Worm (Caenorhabditis elegans): ENCODE data around the gene C07A12.2.
A peak's percentile ranks its signal among the peaks of the same experiment; 100 is the strongest.

The C07A12.2 gene

ce11 chrX:4507122-4507681 lies 37.4 kb upstream of the C07A12.2 start:
- no peak for TF ChIP-seq ceh-36 (tag; optimal IDR thresholded peaks at IDR 0.05)
- TF ChIP-seq F13C5.2 (tag; optimal IDR thresholded peaks at IDR 0.05), result no peak

DNA sequence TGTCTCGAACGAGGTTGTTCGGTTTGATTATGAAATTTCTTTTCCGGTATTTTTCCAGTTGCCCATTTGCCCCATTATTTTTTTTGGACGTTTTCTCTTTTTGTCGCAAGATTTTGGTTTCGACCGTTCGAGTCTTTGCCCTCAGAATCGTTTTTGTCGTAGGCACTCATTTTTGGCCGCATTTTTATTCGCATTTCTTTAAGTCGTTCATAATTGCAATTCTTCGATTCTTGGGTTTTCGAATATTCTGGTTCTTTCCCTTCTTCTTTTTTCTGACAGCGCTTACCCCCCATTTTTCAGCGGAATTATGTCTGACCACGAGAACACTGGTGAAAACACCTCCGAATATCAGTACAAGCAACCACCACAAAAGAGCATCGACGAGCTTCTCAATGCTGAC lies 36.4 kb upstream of the C07A12.2 start, which contains the start of gene rhi-1:
rhi-1 (plus strand) TSS at position 301 of the 400 bp plus-strand sequence.
- TF ChIP-seq flt-1 (GFP tag; IDR thresholded peaks at IDR 0.05) (no peak), ets-7 (tag; optimal IDR thresholded peaks at IDR 0.05) (no peak), ceh-13 (GFP tag; optimal IDR thresholded peaks at IDR 0.05) (no peak), F13C5.2 (tag; optimal IDR thresholded peaks at IDR 0.05) (no peak), ama-1 (optimal IDR thresholded peaks at IDR 0.05) (no peak), hmg-4 (GFP tag; optimal IDR thresholded peaks at IDR 0.05) (no peak), tbx-11 (GFP tag; IDR thresholded peaks at IDR 0.05) (no peak), aly-1 (tag; optimal IDR thresholded peaks at IDR 0.05) (no peak), hnd-1 (tag; optimal IDR thresholded peaks at IDR 0.05) (no peak), scrt-1 (GFP tag; IDR thresholded peaks at IDR 0.05) (no peak), pes-1 (GFP tag; IDR thresholded peaks at IDR 0.05) (no peak), hmbx-1 (tag; optimal IDR thresholded peaks at IDR 0.05) (no peak), sea-1 (GFP tag; conservative IDR thresholded peaks at IDR 0.05) (no peak), ceh-36 (tag; optimal IDR thresholded peaks at IDR 0.05) (no peak), B0310.2 (tag; optimal IDR thresholded peaks at IDR 0.05) (no peak), tra-4 (tag; optimal IDR thresholded peaks at IDR 0.05) (no peak), tbx-37 (GFP tag; conservative IDR thresholded peaks at IDR 0.05) (no peak)

ce11 chrX:4513657-4514143 lies 30.9 kb upstream of the C07A12.2 start, which contains the start of gene spr-3:
Gene spr-3, plus strand, starts transcription at chrX:4514093.
- no peak for TF ChIP-seq aly-1 (tag; optimal IDR thresholded peaks at IDR 0.05)
- TF ChIP-seq ceh-36 (tag; optimal IDR thresholded peaks at IDR 0.05), result no peak
- no peak for TF ChIP-seq B0310.2 (tag; optimal IDR thresholded peaks at IDR 0.05)
- TF ChIP-seq ceh-13 (GFP tag; optimal IDR thresholded peaks at IDR 0.05), result no peak
- TF ChIP-seq tra-4 (tag; optimal IDR thresholded peaks at IDR 0.05), result no peak
- 0 out of 2 replicates have a peak, but pooled peaks have one; percentile 10 for TF ChIP-seq pes-1 (GFP tag; IDR thresholded peaks at IDR 0.05)
- peak; percentile 66 for TF ChIP-seq hmg-4 (GFP tag; optimal IDR thresholded peaks at IDR 0.05)
- TF ChIP-seq tbx-11 (GFP tag; IDR thresholded peaks at IDR 0.05), result no peak
- TF ChIP-seq ama-1 (optimal IDR thresholded peaks at IDR 0.05), result no peak
- no peak for TF ChIP-seq scrt-1 (GFP tag; IDR thresholded peaks at IDR 0.05)
- TF ChIP-seq hmbx-1 (tag; optimal IDR thresholded peaks at IDR 0.05), result no peak
- no peak for TF ChIP-seq flt-1 (GFP tag; IDR thresholded peaks at IDR 0.05)
- no peak for TF ChIP-seq tbx-37 (GFP tag; conservative IDR thresholded peaks at IDR 0.05)
- no peak for TF ChIP-seq ets-7 (tag; optimal IDR thresholded peaks at IDR 0.05)
- TF ChIP-seq hnd-1 (tag; optimal IDR thresholded peaks at IDR 0.05), result no peak
- no peak for TF ChIP-seq F13C5.2 (tag; optimal IDR thresholded peaks at IDR 0.05)
- 0 out of 2 replicates have a peak, but pooled peaks have one; percentile 47 for TF ChIP-seq sea-1 (GFP tag; conservative IDR thresholded peaks at IDR 0.05)

- TF ChIP-seq ceh-36 (tag; optimal IDR thresholded peaks at IDR 0.05) (no peak), hmbx-1 (tag; optimal IDR thresholded peaks at IDR 0.05) (no peak), tra-4 (tag; optimal IDR thresholded peaks at IDR 0.05) (no peak), scrt-1 (GFP tag; IDR thresholded peaks at IDR 0.05) (no peak), pes-1 (GFP tag; IDR thresholded peaks at IDR 0.05) (no peak), hnd-1 (tag; optimal IDR thresholded peaks at IDR 0.05) (no peak), ets-7 (tag; optimal IDR thresholded peaks at IDR 0.05) (no peak), ceh-13 (GFP tag; optimal IDR thresholded peaks at IDR 0.05) (no peak), flt-1 (GFP tag; IDR thresholded peaks at IDR 0.05) (no peak), tbx-37 (GFP tag; conservative IDR thresholded peaks at IDR 0.05) (no peak), hmg-4 (GFP tag; optimal IDR thresholded peaks at IDR 0.05) (no peak), sea-1 (GFP tag; conservative IDR thresholded peaks at IDR 0.05) (no peak), B0310.2 (tag; optimal IDR thresholded peaks at IDR 0.05) (no peak), aly-1 (tag; optimal IDR thresholded peaks at IDR 0.05) (no peak), F13C5.2 (tag; optimal IDR thresholded peaks at IDR 0.05) (no peak)
Observed at ce11 chrX:4516758-4517157, 27.9 kb upstream of the C07A12.2 start.

ce11 chrX:4519968-4520367 lies 24.7 kb upstream of the C07A12.2 start:
- TF ChIP-seq tbx-11 (GFP tag; IDR thresholded peaks at IDR 0.05), result no peak
- TF ChIP-seq hmg-4 (GFP tag; optimal IDR thresholded peaks at IDR 0.05), result no peak
- no peak for TF ChIP-seq ets-7 (tag; optimal IDR thresholded peaks at IDR 0.05)
- TF ChIP-seq pes-1 (GFP tag; IDR thresholded peaks at IDR 0.05), result no peak
- no peak for TF ChIP-seq tra-4 (tag; optimal IDR thresholded peaks at IDR 0.05)
- TF ChIP-seq sea-1 (GFP tag; conservative IDR thresholded peaks at IDR 0.05), result no peak
- no peak for TF ChIP-seq ceh-36 (tag; optimal IDR thresholded peaks at IDR 0.05)
- no peak for TF ChIP-seq hnd-1 (tag; optimal IDR thresholded peaks at IDR 0.05)
- no peak for TF ChIP-seq tbx-37 (GFP tag; conservative IDR thresholded peaks at IDR 0.05)
- TF ChIP-seq F13C5.2 (tag; optimal IDR thresholded peaks at IDR 0.05), result no peak
- TF ChIP-seq B0310.2 (tag; optimal IDR thresholded peaks at IDR 0.05), result no peak

- TF ChIP-seq ets-7 (tag; optimal IDR thresholded peaks at IDR 0.05), result no peak
- no peak for TF ChIP-seq scrt-1 (GFP tag; IDR thresholded peaks at IDR 0.05)
- no peak for TF ChIP-seq aly-1 (tag; optimal IDR thresholded peaks at IDR 0.05)
- no peak for TF ChIP-seq hnd-1 (tag; optimal IDR thresholded peaks at IDR 0.05)
- TF ChIP-seq F13C5.2 (tag; optimal IDR thresholded peaks at IDR 0.05), result no peak
- no peak for TF ChIP-seq hmg-4 (GFP tag; optimal IDR thresholded peaks at IDR 0.05)
- TF ChIP-seq tbx-37 (GFP tag; conservative IDR thresholded peaks at IDR 0.05), result no peak
- no peak for TF ChIP-seq tra-4 (tag; optimal IDR thresholded peaks at IDR 0.05)
- TF ChIP-seq ceh-13 (GFP tag; optimal IDR thresholded peaks at IDR 0.05), result no peak
- TF ChIP-seq hmbx-1 (tag; optimal IDR thresholded peaks at IDR 0.05), result no peak
- no peak for TF ChIP-seq flt-1 (GFP tag; IDR thresholded peaks at IDR 0.05)
- TF ChIP-seq pes-1 (GFP tag; IDR thresholded peaks at IDR 0.05), result no peak
Observed at ce11 chrX:4521166-4521565, 23.5 kb upstream of the C07A12.2 start.
